Worm (Caenorhabditis elegans) whole organism, L4 larva: Measurements from ENCODE around the gene srd-12.

Experiments
- D1046.2 ChIP-seq: fragments of 200-800 bp; sonication (Bioruptor generic); IDR thresholded peaks from 2 replicates; pipeline ENCODE4 v1.3.6; 2022; ENCODE audit warnings: missing genetic modification characterization, missing compliant biosample characterization
- F44E2.7 ChIP-seq: fragments of 200-800 bp; sonication (Bioruptor generic); IDR thresholded peaks from 2 replicates; pipeline ENCODE4 v2.1.2; 2022; ENCODE audit warnings: missing genetic modification characterization, missing compliant biosample characterization
- F49E8.2 ChIP-seq: sonication (generic microtip); optimal IDR thresholded peaks from 2 replicates; lab custom pipeline; 2016; ENCODE audit warnings: missing compliant biosample characterization, mild to moderate bottlenecking, missing genetic modification characterization, borderline replicate concordance
- R02D3.7 ChIP-seq: fragments of 150-350 bp; sonication (generic microtip); optimal IDR thresholded peaks from 3 replicates; lab custom pipeline; 2014; ENCODE audit warnings: missing biosample characterization, missing genetic modification characterization
- Y105C5A.15 ChIP-seq: fragments of 200-800 bp; sonication (Bioruptor generic); IDR thresholded peaks from 2 replicates; pipeline ENCODE4 v1.3.6; 2022; ENCODE audit warnings: missing genetic modification characterization, missing compliant biosample characterization
- Y75B8A.6 ChIP-seq: fragments of 200-800 bp; sonication (Bioruptor generic); IDR thresholded peaks from 2 replicates; pipeline ENCODE4 v1.3.6; 2022; ENCODE audit warnings: missing genetic modification reagents, missing genetic modification characterization, missing compliant biosample characterization
- ZK546.5 ChIP-seq, 2 experiments: sonication (generic microtip); optimal IDR thresholded peaks; 2 replicates each; lab custom pipeline; 2017; ENCODE audit warnings: missing biosample characterization in 2 of 2, missing genetic modification characterization in 2 of 2
- aha-1 ChIP-seq: fragments of 150-350 bp; peaks from one replicate; lab custom pipeline; 2014; ENCODE audit warnings: missing biosample characterization, missing genetic modification characterization
- ceh-20 ChIP-seq: fragments of 200-800 bp; sonication (Bioruptor generic); IDR thresholded peaks from 2 replicates; pipeline ENCODE4 v1.3.6; 2022; ENCODE audit warnings: missing genetic modification reagents, missing genetic modification characterization, missing compliant biosample characterization
- ceh-28 ChIP-seq: fragments of 150-350 bp; optimal IDR thresholded peaks from 2 replicates; lab custom pipeline; 2014; ENCODE audit warnings: missing biosample characterization, missing genetic modification reagents, missing genetic modification characterization
- ceh-32 ChIP-seq: sonication (generic microtip); optimal IDR thresholded peaks from 2 replicates; lab custom pipeline; 2016; ENCODE audit warnings: mild to moderate bottlenecking, missing genetic modification characterization, missing compliant biosample characterization; ENCODE audit not compliant: poor library complexity
- ces-1 ChIP-seq: fragments of 150-350 bp; sonication (generic microtip); optimal IDR thresholded peaks from 4 replicates; lab custom pipeline; 2014; ENCODE audit warnings: missing biosample characterization, missing genetic modification reagents, missing genetic modification characterization
- ctbp-1 ChIP-seq: fragments of 200-800 bp; sonication (Bioruptor generic); IDR thresholded peaks from 2 replicates; pipeline ENCODE4 v1.3.6; 2022; ENCODE audit warnings: missing genetic modification reagents, missing genetic modification characterization, missing compliant biosample characterization
- daf-16 ChIP-seq, 3 experiments: sonication (generic microtip); optimal IDR thresholded peaks; 2 replicates each; lab custom pipeline; 2016 to 2017; ENCODE audit warnings: missing genetic modification characterization in 3 of 3, missing genetic modification reagents in 3 of 3, mild to moderate bottlenecking in 2 of 3, missing compliant biosample characterization in 2 of 3, missing biosample characterization in 1 of 3, moderate library complexity in 1 of 3
- daf-19 ChIP-seq: fragments of 200-800 bp; sonication (Bioruptor generic); conservative IDR thresholded peaks from 2 replicates; pipeline ENCODE4 v1.3.6; 2022; ENCODE audit warnings: missing genetic modification characterization, missing compliant biosample characterization
- dmd-6 ChIP-seq: fragments of 200-800 bp; sonication (Bioruptor generic); IDR thresholded peaks from 2 replicates; pipeline ENCODE4 v1.3.6; 2022; ENCODE audit warnings: missing genetic modification reagents, missing genetic modification characterization, missing compliant biosample characterization
- dve-1 ChIP-seq: sonication (generic microtip); optimal IDR thresholded peaks from 2 replicates; lab custom pipeline; 2017; ENCODE audit warnings: antibody characterized with exemption, mild to moderate bottlenecking, missing genetic modification characterization, missing compliant biosample characterization; ENCODE audit not compliant: insufficient read depth
- egl-43 ChIP-seq: fragments of 200-800 bp; sonication (Bioruptor generic); IDR thresholded peaks from 2 replicates; pipeline ENCODE4 v1.3.6; 2022; ENCODE audit warnings: missing genetic modification reagents, missing genetic modification characterization, missing compliant biosample characterization
- gei-8 ChIP-seq: fragments of 200-800 bp; sonication (Bioruptor generic); optimal IDR thresholded peaks from 2 replicates; lab custom pipeline; 2018; ENCODE audit warnings: mild to moderate bottlenecking, missing genetic modification characterization, missing compliant biosample characterization
- hif-1 ChIP-seq, 2 experiments: sonication (generic microtip); optimal IDR thresholded peaks; 2 replicates each; lab custom pipeline; 2016 to 2017; ENCODE audit warnings: missing compliant biosample characterization in 2 of 2, missing genetic modification characterization in 2 of 2, missing genetic modification reagents in 2 of 2, missing genotype in 2 of 2, mild to moderate bottlenecking in 1 of 2
- hlh-11 ChIP-seq: fragments of 200-800 bp; sonication (Bioruptor generic); optimal IDR thresholded peaks from 2 replicates; lab custom pipeline; 2018; ENCODE audit warnings: mild to moderate bottlenecking, missing genetic modification characterization, missing compliant biosample characterization
- lin-1 ChIP-seq: fragments of 200-800 bp; sonication (Bioruptor generic); IDR thresholded peaks from 2 replicates; pipeline ENCODE4 v1.3.6; 2022; ENCODE audit warnings: missing genetic modification reagents, missing genetic modification characterization, missing compliant biosample characterization
- lin-15B ChIP-seq: fragments of 150-350 bp; sonication (generic microtip); optimal IDR thresholded peaks from 3 replicates; lab custom pipeline; 2014; ENCODE audit warnings: missing biosample characterization, missing genetic modification characterization
- lin-38 ChIP-seq: fragments of 200-800 bp; sonication (Bioruptor generic); IDR thresholded peaks from 2 replicates; pipeline ENCODE4 v1.3.6; 2022; ENCODE audit warnings: missing genetic modification reagents, missing genetic modification characterization, missing compliant biosample characterization
- madf-5 ChIP-seq, 2 experiments: fragments of 200-800 bp; sonication (Bioruptor generic); IDR thresholded peaks; 2 replicates each; pipeline ENCODE4 v1.3.6; 2022; ENCODE audit warnings: missing compliant biosample characterization in 2 of 2, missing genetic modification characterization in 2 of 2
- mdl-1 ChIP-seq, 2 experiments: fragments of 150-350 bp in 1 of 2; sonication (generic microtip) in 1 of 2; optimal IDR thresholded peaks; 2 replicates each; lab custom pipeline; 2014 to 2017; ENCODE audit warnings: missing biosample characterization in 2 of 2, missing genetic modification characterization in 2 of 2
- mdt-29 ChIP-seq: fragments of 200-800 bp; sonication (Bioruptor generic); IDR thresholded peaks from 2 replicates; pipeline ENCODE4 v1.3.6; 2022; ENCODE audit warnings: missing genetic modification reagents, missing genetic modification characterization, missing compliant biosample characterization
- mes-2 ChIP-seq: sonication (generic microtip); optimal IDR thresholded peaks from 2 replicates; lab custom pipeline; 2016; ENCODE audit warnings: missing genotype, mild to moderate bottlenecking, missing genetic modification characterization, missing compliant biosample characterization; ENCODE audit not compliant: poor library complexity, severe bottlenecking
- mxl-2 ChIP-seq: fragments of 200-800 bp; sonication (Bioruptor generic); conservative IDR thresholded peaks from 2 replicates; pipeline ENCODE4 v1.3.6; 2022; ENCODE audit warnings: missing genetic modification reagents, missing genetic modification characterization, missing compliant biosample characterization
- mxl-3 ChIP-seq: fragments of 200-800 bp; sonication (Bioruptor generic); optimal IDR thresholded peaks from 2 replicates; lab custom pipeline; 2018; ENCODE audit warnings: mild to moderate bottlenecking, missing genetic modification characterization, missing compliant biosample characterization
- nhr-11 ChIP-seq: fragments of 150-350 bp; optimal IDR thresholded peaks from 2 replicates; lab custom pipeline; 2014; ENCODE audit warnings: missing biosample characterization, missing genetic modification characterization
- nhr-25 ChIP-seq: sonication (generic microtip); optimal IDR thresholded peaks from 2 replicates; lab custom pipeline; 2017; ENCODE audit warnings: missing genetic modification characterization, mild to moderate bottlenecking, missing compliant biosample characterization, antibody characterized with exemption, moderate library complexity, borderline replicate concordance; ENCODE audit not compliant: insufficient read depth
- nhr-28 ChIP-seq: fragments of 150-350 bp; optimal IDR thresholded peaks from 2 replicates; lab custom pipeline; 2014; ENCODE audit warnings: missing biosample characterization, missing genetic modification characterization
- nhr-48 ChIP-seq: sonication (generic microtip); optimal IDR thresholded peaks from 2 replicates; lab custom pipeline; 2016; ENCODE audit warnings: mild to moderate bottlenecking, missing genetic modification characterization, missing compliant biosample characterization
- pqm-1 ChIP-seq: sonication (generic microtip); optimal IDR thresholded peaks from 2 replicates; lab custom pipeline; 2017; ENCODE audit warnings: missing biosample characterization, missing genetic modification characterization
- sdz-12 ChIP-seq: fragments of 200-800 bp; sonication (Bioruptor generic); optimal IDR thresholded peaks from 2 replicates; lab custom pipeline; 2018; ENCODE audit warnings: mild to moderate bottlenecking, missing genetic modification characterization, missing compliant biosample characterization
- set-16 ChIP-seq: fragments of 200-800 bp; sonication (Bioruptor generic); IDR thresholded peaks from 2 replicates; pipeline ENCODE4 v1.3.6; 2022; ENCODE audit warnings: missing genetic modification reagents, missing genetic modification characterization, missing compliant biosample characterization
- skn-1 ChIP-seq: fragments of 150-350 bp; optimal IDR thresholded peaks from 2 replicates; lab custom pipeline; 2014; ENCODE audit warnings: missing biosample characterization, missing genetic modification characterization
- tag-97 ChIP-seq: fragments of 200-800 bp; sonication (Bioruptor generic); IDR thresholded peaks from 2 replicates; pipeline ENCODE4 v1.3.6; 2022; ENCODE audit warnings: missing genetic modification characterization, missing compliant biosample characterization
- unc-39 ChIP-seq: sonication (generic microtip); optimal IDR thresholded peaks from 2 replicates; lab custom pipeline; 2017; ENCODE audit warnings: missing biosample characterization, missing genetic modification characterization
- unc-62 ChIP-seq, 3 experiments: fragments of 150-350 bp in 1 of 3; sonication (generic microtip); optimal IDR thresholded peaks in 2 of 3; peaks in 1 of 3; 1 replicate in 1 of 3; 2 replicates in 2 of 3; lab custom pipeline; 2014 to 2017; ENCODE audit warnings: missing biosample characterization in 3 of 3, missing genetic modification characterization in 3 of 3, missing genetic modification reagents in 3 of 3, missing genotype in 1 of 3
- vab-7 ChIP-seq: fragments of 200-800 bp; sonication (Bioruptor generic); IDR thresholded peaks from 2 replicates; pipeline ENCODE4 v1.3.6; 2022; ENCODE audit warnings: missing genetic modification reagents, missing genetic modification characterization, missing compliant biosample characterization
- zip-2 ChIP-seq: fragments of 150-350 bp; optimal IDR thresholded peaks from 2 replicates; lab custom pipeline; 2014; ENCODE audit warnings: missing biosample characterization, missing genetic modification characterization
- ztf-7 ChIP-seq: fragments of 150-350 bp; optimal IDR thresholded peaks from 2 replicates; lab custom pipeline; 2014; ENCODE audit warnings: missing biosample characterization, missing genetic modification characterization

srd-12 gene

DNA sequence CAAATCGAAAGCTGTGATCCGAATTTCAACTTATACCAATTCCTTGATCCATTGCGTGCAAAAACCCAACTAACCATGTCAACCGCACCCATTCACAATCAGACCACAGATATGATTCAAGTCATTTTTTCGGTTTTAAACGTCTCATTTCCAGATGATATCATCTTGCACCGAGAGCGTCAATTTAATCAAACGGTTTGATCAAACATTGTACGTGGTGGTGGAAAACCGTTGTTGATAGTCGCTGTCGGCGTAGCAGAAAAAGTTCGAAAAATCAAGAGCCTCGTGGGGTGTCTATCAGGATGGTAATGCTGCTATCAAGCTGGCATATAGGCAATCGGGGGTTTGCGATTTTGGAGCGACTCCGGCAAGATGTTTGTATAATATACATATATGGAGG is 28.8 kb upstream of the srd-12 start:
- TF ChIP-seq pqm-1 (tag; lab: Kevin White, UChicago) (peak; percentile 54), lin-1 (GFP tag; lab: Robert Waterston, UW) (peak; percentile 50), mdt-29 (GFP tag; lab: Robert Waterston, UW) (0 out of 2 replicates have a peak, but pooled peaks have one; percentile 17), ces-1 (GFP tag; lab: Kevin White, UChicago) (no peak), ztf-7 (tag; lab: Kevin White, UChicago) (no peak), mdl-1 (tag; optimal IDR thresholded peaks at IDR 0.05; lab: Kevin White, UChicago) (peak in 1 of 2 experiments; percentile 6), egl-43 (GFP tag; lab: Robert Waterston, UW) (no peak), mes-2 (tag; lab: Kevin White, UChicago) (peak; percentile 17), R02D3.7 (tag; lab: Kevin White, UChicago) (no peak), dmd-6 (GFP tag; lab: Robert Waterston, UW) (peak; percentile 94), skn-1 (tag; lab: Kevin White, UChicago) (no peak), daf-16 (GFP tag; optimal IDR thresholded peaks at IDR 0.05; lab: Kevin White, UChicago) (no peak), daf-16 (tag; optimal IDR thresholded peaks at IDR 0.05; lab: Kevin White, UChicago) (peak; percentile 48), dve-1 (peak; percentile 23), aha-1 (tag; lab: Kevin White, UChicago) (peak; percentile 37), nhr-48 (tag; lab: Kevin White, UChicago) (peak; percentile 65), hlh-11 (tag; lab: Kevin White, UChicago) (peak; percentile 40), lin-15B (no peak), mxl-3 (GFP tag; lab: Kevin White, UChicago) (peak; percentile 12), hif-1 (tag; optimal IDR thresholded peaks at IDR 0.05; lab: Kevin White, UChicago) (peak in 1 of 2 experiments; percentile 24)
- TF ChIP-seq, all 104 proteins: peak for 13

DNA sequence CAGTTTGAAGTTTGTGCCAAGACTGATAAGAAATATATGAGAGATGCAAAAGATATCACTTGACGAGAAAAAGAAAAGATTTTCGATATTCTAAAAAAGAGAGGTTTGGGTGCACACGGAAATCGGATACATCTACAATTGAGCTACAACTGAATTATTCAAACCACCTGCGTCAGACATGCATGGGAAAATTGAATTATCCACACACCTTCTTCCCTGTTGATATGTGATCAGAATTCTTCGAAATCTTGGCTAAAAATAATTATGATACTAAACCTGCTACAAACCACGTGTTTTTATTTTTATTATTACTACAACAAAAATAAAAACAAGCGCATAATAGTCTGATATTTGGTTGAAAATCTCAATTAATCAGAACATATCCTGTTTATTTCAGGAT is 28.2 kb upstream of the srd-12 start:
- TF ChIP-seq dmd-6 (GFP tag; lab: Robert Waterston, UW) (peak; percentile 36; the same call in 1 of the 2 replicates), nhr-28 (tag; lab: Kevin White, UChicago) (peak; percentile 41), daf-16 (GFP tag; optimal IDR thresholded peaks at IDR 0.05; lab: Kevin White, UChicago) (no peak), daf-16 (tag; optimal IDR thresholded peaks at IDR 0.05; lab: Kevin White, UChicago) (peak; percentile 31), lin-15B (no peak), hlh-11 (tag; lab: Kevin White, UChicago) (peak; percentile 15), ctbp-1 (GFP tag; lab: Robert Waterston, UW) (no peak), unc-62 (GFP tag; optimal IDR thresholded peaks at IDR 0.05 in 1 of 2; lab: Kevin White, UChicago) (peak in 1 of 2 experiments; percentile 13), unc-62 (tag; optimal IDR thresholded peaks at IDR 0.05; lab: Kevin White, UChicago) (no peak)

DNA sequence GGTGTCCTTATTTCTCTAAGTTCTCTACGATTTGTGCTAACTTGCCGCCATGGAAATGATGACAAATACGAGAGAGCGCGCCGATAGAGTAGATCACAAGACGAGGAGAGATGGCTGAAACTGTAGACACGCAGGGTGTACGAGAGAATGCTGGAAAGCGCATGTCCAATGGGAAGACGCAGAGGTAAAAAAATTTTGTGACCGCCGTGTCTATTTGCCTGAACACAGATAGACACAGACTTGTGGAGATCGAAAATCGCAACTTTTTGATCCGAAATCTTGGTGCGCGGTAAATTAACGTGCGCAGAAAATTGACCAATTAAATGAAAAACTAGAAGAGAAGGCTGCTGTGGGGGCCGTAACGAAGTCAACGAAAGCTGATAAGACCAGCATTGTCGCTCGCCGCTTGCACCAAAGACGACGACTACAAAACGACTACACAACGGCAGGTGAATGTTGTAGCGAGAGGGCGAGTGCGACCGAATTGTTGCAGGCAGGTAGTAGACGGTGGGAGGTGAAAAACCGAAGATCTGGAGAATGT is 27.1 kb upstream of the srd-12 start:
- TF ChIP-seq Y75B8A.6 (GFP tag; lab: Robert Waterston, UW), result no peak
- TF ChIP-seq D1046.2 (GFP tag; lab: Robert Waterston, UW), result no peak
- TF ChIP-seq zip-2 (tag; lab: Kevin White, UChicago), result no peak
- no peak for TF ChIP-seq F44E2.7
- peak; percentile 74 for TF ChIP-seq nhr-25
- TF ChIP-seq mxl-2, result no peak
- no peak for TF ChIP-seq unc-39 (tag; lab: Kevin White, UChicago)
- TF ChIP-seq nhr-11 (tag; lab: Kevin White, UChicago), result peak; percentile 84
- TF ChIP-seq tag-97 (GFP tag; lab: Robert Waterston, UW), result no peak
- no peak for TF ChIP-seq ceh-28 (tag; lab: Kevin White, UChicago)
- TF ChIP-seq ZK546.5 (tag; optimal IDR thresholded peaks at IDR 0.05; lab: Kevin White, UChicago), result no peak
- peak; percentile 88 for TF ChIP-seq nhr-28 (tag; lab: Kevin White, UChicago)
- TF ChIP-seq F49E8.2 (tag; lab: Kevin White, UChicago), result no peak
- no peak for TF ChIP-seq Y105C5A.15
- TF ChIP-seq skn-1 (tag; lab: Kevin White, UChicago), result no peak
- TF ChIP-seq daf-19 (GFP tag; lab: Robert Waterston, UW), result no peak
- TF ChIP-seq vab-7, result no peak
- peak; percentile 12 for TF ChIP-seq gei-8
- TF ChIP-seq ceh-32 (tag; lab: Kevin White, UChicago), result no peak
- no peak for TF ChIP-seq ztf-7 (tag; lab: Kevin White, UChicago)
- no peak for TF ChIP-seq sdz-12
- no peak for TF ChIP-seq madf-5 (GFP tag; IDR thresholded peaks at IDR 0.05; lab: Robert Waterston, UW)
- TF ChIP-seq set-16 (GFP tag; lab: Robert Waterston, UW), result 0 out of 2 replicates have a peak, but pooled peaks have one; percentile 16
- 0 out of 2 replicates have a peak, but pooled peaks have one; percentile 23 for TF ChIP-seq ceh-20
- TF ChIP-seq lin-38 (GFP tag; lab: Robert Waterston, UW), result peak; percentile 42; the same call in 1 of the 2 replicates
